Fruit fly (Drosophila melanogaster) whole organism, embryonic: ENCODE data around the gene CG3534.
A peak's percentile ranks its signal among the peaks of the same experiment; 100 is the strongest.

Experiments used
- CG1024 ChIP-seq: fragments of 200-800 bp; sonication (Bioruptor generic); IDR thresholded peaks from 2 replicates; pipeline ENCODE4 v1.3.6; 2022; ENCODE audit warnings: missing biosample characterization, missing genetic modification characterization
- CG10366 ChIP-seq: fragments of 200-800 bp; sonication (Bioruptor generic); IDR thresholded peaks from 2 replicates; pipeline ENCODE4 v1.3.6; 2022; ENCODE audit warnings: missing biosample characterization, missing genetic modification characterization
- CG10565 ChIP-seq: fragments of 200-800 bp; sonication (Bioruptor generic); optimal IDR thresholded peaks from 3 replicates; lab custom pipeline; 2016; ENCODE audit warnings: missing biosample characterization, mild to moderate bottlenecking, missing genetic modification characterization
- CG12071 ChIP-seq: fragments of 200-800 bp; sonication (Bioruptor generic); optimal IDR thresholded peaks from 3 replicates; lab custom pipeline; 2018; ENCODE audit warnings: missing biosample characterization, mild to moderate bottlenecking, missing genetic modification characterization
- CG13624 ChIP-seq: fragments of 200-800 bp; sonication (Bioruptor generic); optimal IDR thresholded peaks from 2 replicates; lab custom pipeline; 2016; ENCODE audit warnings: missing biosample characterization, missing genetic modification characterization
- CG1529 ChIP-seq: fragments of 200-800 bp; sonication (Bioruptor generic); optimal IDR thresholded peaks from 3 replicates; lab custom pipeline; 2018; ENCODE audit warnings: missing biosample characterization, missing genetic modification characterization
- CG18476 ChIP-seq: fragments of 200-800 bp; sonication (Bioruptor generic); optimal IDR thresholded peaks from 2 replicates; lab custom pipeline; 2016; ENCODE audit warnings: missing biosample characterization, mild to moderate bottlenecking, missing genetic modification characterization
- CG2116 ChIP-seq: fragments of 200-800 bp; sonication (Bioruptor generic); optimal IDR thresholded peaks from 3 replicates; lab custom pipeline; 2018; ENCODE audit warnings: missing biosample characterization, mild to moderate bottlenecking, missing genetic modification characterization
- CG2120 ChIP-seq: fragments of 200-800 bp; sonication (Bioruptor generic); optimal IDR thresholded peaks from 3 replicates; lab custom pipeline; 2016; ENCODE audit warnings: missing biosample characterization, missing genetic modification characterization
- CG2199 ChIP-seq: fragments of 200-800 bp; sonication (Bioruptor generic); IDR thresholded peaks from 3 replicates; pipeline ENCODE4 v1.3.6; 2022; ENCODE audit warnings: missing biosample characterization, missing genetic modification characterization
- CG2678 ChIP-seq: fragments of 200-800 bp; sonication (Bioruptor generic); optimal IDR thresholded peaks from 3 replicates; lab custom pipeline; 2019; ENCODE audit warnings: missing biosample characterization, mild to moderate bottlenecking, missing genetic modification characterization, moderate library complexity
- CG3163 ChIP-seq: fragments of 200-800 bp; sonication (Bioruptor generic); optimal IDR thresholded peaks from 3 replicates; lab custom pipeline; 2016; ENCODE audit warnings: missing biosample characterization, missing genetic modification characterization
- CG34376 ChIP-seq: fragments of 200-800 bp; sonication (Bioruptor generic); optimal IDR thresholded peaks from 2 replicates; lab custom pipeline; 2018; ENCODE audit warnings: missing biosample characterization, mild to moderate bottlenecking, missing genetic modification characterization
- CG6272 ChIP-seq: fragments of 200-800 bp; sonication (Bioruptor generic); IDR thresholded peaks from 2 replicates; pipeline ENCODE4 v1.3.6; 2022; ENCODE audit warnings: missing biosample characterization, missing genetic modification characterization
- CG6791 ChIP-seq: fragments of 200-800 bp; sonication (Bioruptor generic); IDR thresholded peaks from 3 replicates; pipeline ENCODE4 v1.3.6; 2022; ENCODE audit warnings: missing biosample characterization, missing genetic modification characterization; ENCODE audit not compliant: partially characterized antibody
- CG6854 ChIP-seq: fragments of 200-800 bp; sonication (Bioruptor generic); optimal IDR thresholded peaks from 3 replicates; lab custom pipeline; 2017; ENCODE audit warnings: missing biosample characterization, mild to moderate bottlenecking, missing genetic modification characterization
- CG7372 ChIP-seq: fragments of 200-800 bp; sonication (Bioruptor generic); IDR thresholded peaks from 2 replicates; pipeline ENCODE4 v1.3.6; 2022; ENCODE audit warnings: missing biosample characterization, missing genetic modification characterization
- CG7928 ChIP-seq: fragments of 200-800 bp; sonication (Bioruptor generic); optimal IDR thresholded peaks from 2 replicates; lab custom pipeline; 2017; ENCODE audit warnings: missing biosample characterization, mild to moderate bottlenecking, missing genetic modification characterization
- CG8359 ChIP-seq: fragments of 200-800 bp; sonication (Bioruptor generic); optimal IDR thresholded peaks from 2 replicates; lab custom pipeline; 2017; ENCODE audit warnings: missing biosample characterization, mild to moderate bottlenecking, missing genetic modification characterization, borderline replicate concordance
- CkIIα-i1 ChIP-seq: fragments of 200-800 bp; sonication (Bioruptor generic); IDR thresholded peaks from 2 replicates; pipeline ENCODE4 v1.3.6; 2022; ENCODE audit warnings: missing biosample characterization, missing genetic modification characterization
- D ChIP-seq, 2 experiments: fragments of 200-800 bp in 1 of 2; fragments of >200 bp in 1 of 2; sonication (Bioruptor generic) in 1 of 2; optimal IDR thresholded peaks; 2 replicates in 1 of 2; 3 replicates in 1 of 2; lab custom pipeline; 2017; ENCODE audit warnings: mild to moderate bottlenecking in 1 of 2, missing biosample characterization in 1 of 2, missing genetic modification characterization in 1 of 2, missing genetic modification reagents in 1 of 2
- Dip2 ChIP-seq: fragments of 200-800 bp; sonication (Bioruptor generic); IDR thresholded peaks from 2 replicates; pipeline ENCODE4 v1.3.6; 2022; ENCODE audit warnings: missing biosample characterization, missing genetic modification characterization
- Dp ChIP-seq: fragments of 200-800 bp; sonication (Bioruptor generic); optimal IDR thresholded peaks from 2 replicates; lab custom pipeline; 2018; ENCODE audit warnings: missing biosample characterization, mild to moderate bottlenecking, missing genetic modification characterization, moderate library complexity
- HLH4C ChIP-seq: fragments of 200-800 bp; sonication (Bioruptor generic); IDR thresholded peaks from 3 replicates; pipeline ENCODE4 v1.3.6; 2022; ENCODE audit warnings: missing biosample characterization, missing genetic modification characterization; ENCODE audit not compliant: partially characterized antibody
- HmgZ ChIP-seq: fragments of 200-800 bp; sonication (Bioruptor generic); optimal IDR thresholded peaks from 2 replicates; lab custom pipeline; 2018; ENCODE audit warnings: missing biosample characterization, mild to moderate bottlenecking, missing genetic modification characterization
- Hr3 ChIP-seq: fragments of 200-800 bp; sonication (Bioruptor generic); optimal IDR thresholded peaks from 3 replicates; lab custom pipeline; 2016; ENCODE audit warnings: missing biosample characterization, missing genetic modification characterization
- Hr51 ChIP-seq, 2 experiments: fragments of 200-800 bp; sonication (Bioruptor generic); optimal IDR thresholded peaks; 2 replicates in 1 of 2; 3 replicates in 1 of 2; lab custom pipeline; 2016 to 2018; ENCODE audit warnings: missing biosample characterization in 2 of 2, missing genetic modification characterization in 2 of 2, mild to moderate bottlenecking in 1 of 2, moderate library complexity in 1 of 2
- MBD-R2 ChIP-seq: fragments of 200-800 bp; sonication (Bioruptor generic); IDR thresholded peaks from 2 replicates; pipeline ENCODE4 v1.3.6; 2022; ENCODE audit warnings: missing biosample characterization, missing genetic modification characterization
- Mrtf ChIP-seq: fragments of 200-800 bp; sonication (Bioruptor generic); IDR thresholded peaks from 3 replicates; pipeline ENCODE4 v1.3.6; 2022; ENCODE audit warnings: missing biosample characterization, missing genetic modification characterization
- Poxn ChIP-seq: fragments of 200-800 bp; sonication (Bioruptor generic); IDR thresholded peaks from 2 replicates; pipeline ENCODE4 v1.3.6; 2022; ENCODE audit warnings: missing biosample characterization, missing genetic modification characterization
- az2 ChIP-seq: fragments of 200-800 bp; sonication (Bioruptor generic); optimal IDR thresholded peaks from 3 replicates; lab custom pipeline; 2016; ENCODE audit warnings: missing biosample characterization, missing genetic modification characterization
- caup ChIP-seq: fragments of 200-800 bp; sonication (Bioruptor generic); optimal IDR thresholded peaks from 3 replicates; lab custom pipeline; 2017; ENCODE audit warnings: missing biosample characterization, mild to moderate bottlenecking, missing genetic modification characterization, moderate library complexity; ENCODE audit not compliant: severe bottlenecking
- chinmo ChIP-seq: fragments of 200-800 bp; sonication (Bioruptor generic); IDR thresholded peaks from 4 replicates; pipeline ENCODE4 v1.3.6; 2022; ENCODE audit warnings: missing biosample characterization, missing genetic modification characterization; ENCODE audit not compliant: partially characterized antibody
- dan ChIP-seq: fragments of 200-800 bp; sonication (Bioruptor generic); IDR thresholded peaks from 2 replicates; pipeline ENCODE4 v1.3.6; 2022; ENCODE audit warnings: missing biosample characterization, missing genetic modification characterization
- disco-r ChIP-seq: fragments of 200-800 bp; sonication (Bioruptor generic); optimal IDR thresholded peaks from 2 replicates; lab custom pipeline; 2016; ENCODE audit warnings: missing biosample characterization, missing genetic modification characterization
- dm ChIP-seq: fragments of 200-800 bp; sonication (Bioruptor generic); optimal IDR thresholded peaks from 3 replicates; lab custom pipeline; 2016; ENCODE audit warnings: missing biosample characterization, missing genetic modification characterization
- ewg ChIP-seq: fragments of 200-800 bp; sonication (Bioruptor generic); optimal IDR thresholded peaks from 3 replicates; lab custom pipeline; 2017; ENCODE audit warnings: mild to moderate bottlenecking, missing biosample characterization, missing genetic modification reagents, missing genetic modification characterization
- fru ChIP-seq: fragments of >200 bp; optimal IDR thresholded peaks from 2 replicates; lab custom pipeline; 2017
- gro ChIP-seq: fragments of 200-800 bp; sonication (Bioruptor generic); optimal IDR thresholded peaks from 2 replicates; lab custom pipeline; 2016; ENCODE audit warnings: missing biosample characterization, missing genetic modification characterization
- ind ChIP-seq: fragments of 200-800 bp; sonication (Bioruptor generic); optimal IDR thresholded peaks from 3 replicates; lab custom pipeline; 2016; ENCODE audit warnings: missing biosample characterization, missing genetic modification characterization
- lov ChIP-seq, 2 experiments: fragments of 200-800 bp in 1 of 2; fragments of >200 bp in 1 of 2; sonication (Bioruptor generic) in 1 of 2; IDR thresholded peaks in 1 of 2; optimal IDR thresholded peaks in 1 of 2; 2 replicates in 1 of 2; 3 replicates in 1 of 2; pipeline versions ENCODE4 v1.3.6 to Lab custom; 2017 to 2022; ENCODE audit warnings: missing biosample characterization in 1 of 2, missing genetic modification characterization in 1 of 2
- nmo ChIP-seq: fragments of 200-800 bp; sonication (Bioruptor generic); optimal IDR thresholded peaks from 2 replicates; lab custom pipeline; 2018; ENCODE audit warnings: missing biosample characterization, mild to moderate bottlenecking, missing genetic modification characterization, moderate library complexity
- pho ChIP-seq: fragments of 200-800 bp; sonication (Bioruptor generic); optimal IDR thresholded peaks from 2 replicates; lab custom pipeline; 2016; ENCODE audit warnings: missing biosample characterization, missing genetic modification characterization
- sim ChIP-seq: fragments of 200-800 bp; sonication (Bioruptor generic); IDR thresholded peaks from 2 replicates; pipeline ENCODE4 v1.3.6; 2022; ENCODE audit warnings: missing biosample characterization, missing genetic modification characterization
- so ChIP-seq: fragments of 200-800 bp; sonication (Bioruptor generic); IDR thresholded peaks from 3 replicates; pipeline ENCODE4 v1.3.6; 2022; ENCODE audit warnings: missing biosample characterization, missing genetic modification characterization
- ssp ChIP-seq: fragments of 200-800 bp; sonication (Bioruptor generic); IDR thresholded peaks from 2 replicates; pipeline ENCODE4 v1.3.6; 2022; ENCODE audit warnings: missing biosample characterization, missing genetic modification characterization
- trh ChIP-seq: fragments of 200-800 bp; sonication (Bioruptor generic); optimal IDR thresholded peaks from 2 replicates; lab custom pipeline; 2016; ENCODE audit warnings: missing biosample characterization, missing genetic modification characterization

Gene CG3534

DNA sequence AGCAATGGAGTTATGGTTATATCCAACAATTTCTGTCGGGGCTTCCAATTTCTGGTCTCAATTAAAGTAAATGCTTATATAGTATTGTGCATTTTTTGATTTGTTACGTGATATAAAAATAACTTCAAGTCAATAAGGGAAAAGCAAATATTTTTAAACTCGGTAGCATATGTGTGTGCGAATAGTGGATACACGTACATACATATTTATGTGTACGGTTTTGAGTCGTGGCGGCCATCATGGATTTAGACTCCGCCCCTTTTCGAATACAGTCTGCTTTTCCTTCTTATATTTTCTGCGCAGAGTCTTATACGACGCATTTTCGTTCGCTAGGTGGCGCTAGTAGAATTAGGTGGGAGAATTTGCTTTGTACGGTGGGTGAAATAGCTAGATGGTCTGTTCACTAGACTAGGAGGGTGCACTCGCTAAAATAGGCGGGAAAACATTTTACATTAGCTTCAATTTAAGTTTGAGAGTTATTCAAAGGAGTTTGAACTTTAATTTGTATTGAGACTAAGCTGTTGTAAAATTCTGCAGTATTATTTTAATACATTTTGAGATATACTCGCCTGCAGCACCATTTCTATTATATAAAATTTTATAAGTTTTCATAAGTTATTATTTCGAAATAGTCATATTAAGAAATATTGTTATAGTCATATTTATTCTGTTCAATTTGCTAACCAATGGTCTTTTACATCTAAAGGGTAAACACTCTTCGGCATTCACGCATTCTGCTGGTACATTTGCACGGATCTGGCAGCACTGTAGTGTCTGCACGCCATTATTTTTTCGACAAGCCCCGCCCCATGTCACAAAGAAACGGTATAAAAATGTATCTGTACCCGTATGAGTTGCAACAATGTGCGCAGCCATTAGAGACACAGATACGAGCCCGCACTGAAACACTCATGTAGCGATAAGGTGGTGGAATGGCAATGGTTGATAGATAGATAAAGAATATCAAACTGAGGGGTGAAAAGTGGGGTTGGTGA, 26.6 kb upstream of the CG3534 start (continued):
- TF ChIP-seq CG10565 (GFP tag; lab: Kevin White, UChicago) (no peak), chinmo (GFP tag; lab: Robert Waterston, UW) (peak; percentile 67; the same call in 2 of the 4 replicates), CG6791 (GFP tag; lab: Robert Waterston, UW) (peak; percentile 37; the same call in 1 of the 3 replicates), CG3163 (GFP tag; lab: Kevin White, UChicago) (peak; percentile 2), D (optimal IDR thresholded peaks at IDR 0.05; lab: Kevin White, UChicago) (no peak), D (GFP tag; optimal IDR thresholded peaks at IDR 0.05; lab: Kevin White, UChicago) (peak; percentile 69), pho (GFP tag; lab: Kevin White, UChicago) (peak; percentile 12), CG6272 (no peak), Poxn (GFP tag; lab: Robert Waterston, UW) (no peak), Dip2 (GFP tag; lab: Robert Waterston, UW) (peak; percentile 83), CG18476 (GFP tag; lab: Kevin White, UChicago) (peak; percentile 41), caup (GFP tag; lab: Kevin White, UChicago) (peak; percentile 60), CG8359 (peak; percentile 11), CkIIα-i1 (GFP tag; lab: Robert Waterston, UW) (no peak), CG12071 (no peak), MBD-R2 (GFP tag; lab: Robert Waterston, UW) (peak; percentile 30; the same call in 1 of the 2 replicates), CG34376 (GFP tag; lab: Kevin White, UChicago) (peak; percentile 16), CG7372 (GFP tag; lab: Robert Waterston, UW) (peak; percentile 50; the same call in 1 of the 2 replicates), Dp (peak; percentile 84), CG2116 (peak; percentile 33), CG1024 (GFP tag; lab: Robert Waterston, UW) (no peak), Hr3 (GFP tag; lab: Kevin White, UChicago) (peak; percentile 53), CG6854 (GFP tag; lab: Kevin White, UChicago) (peak; percentile 11), fru (no peak), HLH4C (GFP tag; lab: Robert Waterston, UW) (no peak), Mrtf (GFP tag; lab: Robert Waterston, UW) (peak; percentile 38; the same call in 1 of the 3 replicates), ssp (GFP tag; lab: Robert Waterston, UW) (no peak), ewg (GFP tag; lab: Kevin White, UChicago) (peak; percentile 64), so (peak; percentile 64; the same call in 2 of the 3 replicates), CG7928 (GFP tag; lab: Kevin White, UChicago) (no peak), dm (no peak), lov (optimal IDR thresholded peaks at IDR 0.05; lab: Kevin White, UChicago) (no peak), lov (GFP tag; IDR thresholded peaks at IDR 0.05; lab: Robert Waterston, UW) (0 out of 3 replicates have a peak, but pooled peaks have one; percentile 37), sim (GFP tag; lab: Robert Waterston, UW) (no peak), gro (GFP tag; lab: Kevin White, UChicago) (no peak), CG13624 (GFP tag; lab: Kevin White, UChicago) (peak; percentile 26), CG2120 (GFP tag; lab: Kevin White, UChicago) (peak; percentile 65), CG10366 (peak; percentile 60), HmgZ (tag; lab: Kevin White, UChicago) (peak; percentile 35), az2 (GFP tag; lab: Kevin White, UChicago) (peak; percentile 72), trh (GFP tag; lab: Kevin White, UChicago) (no peak), Hr51 (GFP tag; optimal IDR thresholded peaks at IDR 0.05; lab: Kevin White, UChicago) (peak in 1 of 2 experiments; percentile 41), CG1529 (no peak), dan (GFP tag; lab: Robert Waterston, UW) (no peak), CG2199 (GFP tag; lab: Robert Waterston, UW) (peak; percentile 40; the same call in 1 of the 3 replicates), ind (peak; percentile 54), CG2678 (tag; lab: Kevin White, UChicago) (no peak), nmo (GFP tag; lab: Kevin White, UChicago) (peak; percentile 75), disco-r (GFP tag; lab: Kevin White, UChicago) (no peak)
